Fruit fly (Drosophila melanogaster) whole organism, prepupa: Measurements from ENCODE around the gene CG14395.

Experiments used
- CG16779 ChIP-seq: fragments of 200-800 bp; sonication (Bioruptor generic); optimal IDR thresholded peaks from 3 replicates; lab custom pipeline; 2017; ENCODE audit warnings: missing biosample characterization, mild to moderate bottlenecking, missing genetic modification characterization
- CG6163 ChIP-seq: fragments of 200-800 bp; sonication (Bioruptor generic); IDR thresholded peaks from 3 replicates; pipeline ENCODE4 v1.3.6; 2022; ENCODE audit warnings: missing biosample characterization, missing genetic modification characterization
- CG6276 ChIP-seq: fragments of 200-800 bp; sonication (Bioruptor generic); optimal IDR thresholded peaks from 2 replicates; lab custom pipeline; 2017; ENCODE audit warnings: missing biosample characterization, mild to moderate bottlenecking, missing genetic modification characterization
- CG6808 ChIP-seq: fragments of 200-800 bp; sonication (Bioruptor generic); optimal IDR thresholded peaks from 3 replicates; lab custom pipeline; 2017; ENCODE audit warnings: missing biosample characterization, missing genetic modification characterization, mild to moderate bottlenecking, moderate library complexity, missing genetic modification reagents
- CG8319 ChIP-seq: fragments of 200-800 bp; sonication (Bioruptor generic); optimal IDR thresholded peaks from 3 replicates; lab custom pipeline; 2016; ENCODE audit warnings: missing biosample characterization, missing genetic modification characterization
- CG8632 ChIP-seq: fragments of 200-800 bp; sonication (Bioruptor generic); optimal IDR thresholded peaks from 3 replicates; lab custom pipeline; 2016; ENCODE audit warnings: missing biosample characterization, missing genetic modification characterization
- Sox15 ChIP-seq: fragments of 200-800 bp; sonication (Bioruptor generic); optimal IDR thresholded peaks from 3 replicates; lab custom pipeline; 2016; ENCODE audit warnings: missing biosample characterization, missing genetic modification characterization
- fd59A ChIP-seq: fragments of 200-800 bp; sonication (Bioruptor generic); optimal IDR thresholded peaks from 2 replicates; lab custom pipeline; 2017; ENCODE audit warnings: missing biosample characterization, mild to moderate bottlenecking, missing genetic modification characterization, missing genetic modification reagents
- vri ChIP-seq: fragments of 200-800 bp; sonication (Bioruptor generic); optimal IDR thresholded peaks from 3 replicates; lab custom pipeline; 2016; ENCODE audit warnings: missing biosample characterization, mild to moderate bottlenecking, missing genetic modification characterization

DNA sequence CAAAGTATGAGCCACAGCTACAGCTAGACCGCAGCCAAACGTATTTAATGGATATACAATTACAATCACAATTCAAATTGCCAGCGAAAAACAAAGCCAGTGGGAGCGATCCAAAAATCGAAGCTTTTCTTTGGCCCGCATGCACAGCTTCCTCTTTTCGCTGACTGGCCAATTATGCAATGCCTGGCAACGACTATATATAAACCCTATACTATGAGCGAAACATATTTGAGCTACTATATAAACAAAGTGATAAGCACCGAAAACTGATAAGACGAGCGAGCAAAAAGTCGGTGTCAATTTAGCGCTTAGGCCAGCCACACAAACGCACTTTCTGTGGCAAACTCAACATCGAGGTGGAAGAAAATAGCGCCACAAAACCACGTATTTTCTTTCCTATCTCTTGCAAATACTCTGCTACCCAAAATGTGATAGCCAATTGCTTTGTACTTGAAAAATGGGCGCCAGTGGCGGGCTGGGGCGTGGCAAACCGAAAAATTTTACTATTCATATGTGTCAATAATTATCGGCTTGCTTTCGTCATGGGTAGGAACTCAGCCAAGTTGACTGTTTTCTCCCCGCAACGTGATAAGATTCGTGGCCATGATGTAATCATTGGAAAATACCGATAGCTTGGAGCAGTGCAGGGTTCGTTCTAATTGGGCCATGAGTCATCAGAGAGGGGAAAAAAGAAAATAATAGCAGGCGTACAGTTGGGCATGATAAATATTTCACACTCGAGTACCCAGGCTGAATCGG lies 37.2 kb downstream of the CG14395 start:
- TF ChIP-seq CG6808 (GFP tag; lab: Kevin White, UChicago) (no peak), fd59A (GFP tag; lab: Kevin White, UChicago) (no peak), CG6276 (GFP tag; lab: Kevin White, UChicago) (no peak), CG8319 (GFP tag; lab: Kevin White, UChicago) (no peak), vri (GFP tag; lab: Kevin White, UChicago) (peak; percentile 88), CG6163 (GFP tag; lab: Robert Waterston, UW) (no peak), CG16779 (tag; lab: Kevin White, UChicago) (no peak), Sox15 (no peak), CG8632 (GFP tag; lab: Kevin White, UChicago) (no peak)
